Worm (Caenorhabditis elegans) whole organism, L1 larva: ENCODE results near the gene csn-5.

Source experiments
- C16A3.4 ChIP-seq: fragments of 150-350 bp; optimal IDR thresholded peaks from 2 replicates; lab custom pipeline; 2014; ENCODE audit warnings: missing biosample characterization, missing genetic modification characterization
- F16B12.6 ChIP-seq: fragments of 150-350 bp; optimal IDR thresholded peaks from 2 replicates; lab custom pipeline; 2014; ENCODE audit warnings: missing biosample characterization, missing genetic modification characterization
- aha-1 ChIP-seq: fragments of 150-350 bp; optimal IDR thresholded peaks from 2 replicates; lab custom pipeline; 2014; ENCODE audit warnings: missing biosample characterization, missing genetic modification characterization
- alr-1 ChIP-seq: fragments of 200-800 bp; sonication (Bioruptor generic); optimal IDR thresholded peaks from 2 replicates; lab custom pipeline; 2018; ENCODE audit warnings: borderline replicate concordance, mild to moderate bottlenecking, missing genetic modification characterization, missing compliant biosample characterization
- ama-1 ChIP-seq: fragments of 150-350 bp; optimal IDR thresholded peaks from 2 replicates; lab custom pipeline; 2014
- ceh-63 ChIP-seq: fragments of 200-800 bp; sonication (Bioruptor generic); optimal IDR thresholded peaks from 2 replicates; lab custom pipeline; 2018; ENCODE audit warnings: mild to moderate bottlenecking, missing genetic modification characterization, missing compliant biosample characterization
- ceh-8 ChIP-seq: fragments of 200-800 bp; sonication (Bioruptor generic); optimal IDR thresholded peaks from 2 replicates; lab custom pipeline; 2018; ENCODE audit warnings: mild to moderate bottlenecking, missing genetic modification characterization, moderate library complexity, missing compliant biosample characterization
- ceh-88 ChIP-seq: fragments of 200-800 bp; sonication (Bioruptor generic); IDR thresholded peaks from 2 replicates; pipeline ENCODE4 v1.3.6; 2022; ENCODE audit warnings: missing genetic modification characterization, missing compliant biosample characterization
- ceh-90 ChIP-seq: sonication (generic microtip); optimal IDR thresholded peaks from 2 replicates; lab custom pipeline; 2016; ENCODE audit warnings: missing genetic modification characterization, missing compliant biosample characterization
- ces-1 ChIP-seq: fragments of 150-350 bp; optimal IDR thresholded peaks from 2 replicates; lab custom pipeline; 2014; ENCODE audit warnings: missing biosample characterization, missing genetic modification reagents, missing genetic modification characterization
- dpl-1 ChIP-seq, 3 experiments: fragments of 150-350 bp in 2 of 3; sonication (generic microtip) in 1 of 3; optimal IDR thresholded peaks; 2 replicates each; lab custom pipeline; 2014 to 2017; ENCODE audit warnings: missing biosample characterization in 3 of 3, missing genetic modification characterization in 3 of 3, missing genetic modification reagents in 3 of 3
- efl-3 ChIP-seq: fragments of 200-800 bp; sonication (Bioruptor generic); optimal IDR thresholded peaks from 2 replicates; lab custom pipeline; 2018; ENCODE audit warnings: mild to moderate bottlenecking, missing genetic modification characterization, missing compliant biosample characterization
- egl-13 ChIP-seq: sonication (generic microtip); optimal IDR thresholded peaks from 2 replicates; lab custom pipeline; 2016; ENCODE audit warnings: missing genotype, missing genetic modification reagents, missing genetic modification characterization, missing compliant biosample characterization
- elt-2 ChIP-seq: sonication (generic microtip); optimal IDR thresholded peaks from 2 replicates; lab custom pipeline; 2016; ENCODE audit warnings: missing genetic modification characterization, mild to moderate bottlenecking, inconsistent platforms, missing compliant biosample characterization, missing genetic modification reagents
- elt-3 ChIP-seq, 6 experiments: fragments of 150-350 bp in 1 of 6; sonication (generic microtip); optimal IDR thresholded peaks; 2 replicates each; lab custom pipeline; 2017 to 2018; ENCODE audit warnings: missing biosample characterization in 6 of 6, missing genetic modification characterization in 6 of 6, inconsistent platforms in 1 of 6
- ets-5 ChIP-seq: fragments of 200-800 bp; sonication (Bioruptor generic); IDR thresholded peaks from 2 replicates; pipeline ENCODE4 v1.3.6; 2022; ENCODE audit warnings: missing genetic modification characterization, missing compliant biosample characterization
- isw-1 ChIP-seq: fragments of 200-800 bp; sonication (Bioruptor generic); IDR thresholded peaks from 2 replicates; pipeline ENCODE4 v1.3.6; 2022; ENCODE audit warnings: missing genetic modification characterization, missing compliant biosample characterization
- lin-13 ChIP-seq: fragments of 150-350 bp; optimal IDR thresholded peaks from 2 replicates; lab custom pipeline; 2014; ENCODE audit warnings: missing biosample characterization, missing genetic modification reagents, missing genetic modification characterization
- lin-14 ChIP-seq: fragments of 200-800 bp; sonication (Bioruptor generic); optimal IDR thresholded peaks from 2 replicates; lab custom pipeline; 2018; ENCODE audit warnings: mild to moderate bottlenecking, missing genetic modification characterization, moderate library complexity, missing compliant biosample characterization
- lin-15B ChIP-seq: fragments of 150-350 bp; sonication (generic microtip); optimal IDR thresholded peaks from 3 replicates; lab custom pipeline; 2014; ENCODE audit warnings: missing biosample characterization, missing genetic modification characterization
- lin-35 ChIP-seq, 2 experiments: fragments of 150-350 bp; optimal IDR thresholded peaks; 2 replicates each; lab custom pipeline; 2014; ENCODE audit warnings: missing biosample characterization in 2 of 2, missing genetic modification characterization in 2 of 2, missing genetic modification reagents in 2 of 2
- lin-39 ChIP-seq: fragments of 150-350 bp; optimal IDR thresholded peaks from 2 replicates; lab custom pipeline; 2014; ENCODE audit warnings: missing biosample characterization, missing genetic modification reagents, missing genetic modification characterization
- lsy-2 ChIP-seq, 2 experiments: fragments of 150-350 bp; optimal IDR thresholded peaks; 2 replicates each; lab custom pipeline; 2014; ENCODE audit warnings: missing biosample characterization in 2 of 2, missing genetic modification characterization in 2 of 2
- mab-9 ChIP-seq: fragments of 200-800 bp; sonication (Bioruptor generic); IDR thresholded peaks from 2 replicates; pipeline ENCODE4 v1.3.6; 2022; ENCODE audit warnings: missing genetic modification reagents, missing genetic modification characterization, missing compliant biosample characterization
- mef-2 ChIP-seq: fragments of 150-350 bp; optimal IDR thresholded peaks from 2 replicates; lab custom pipeline; 2014; ENCODE audit warnings: missing biosample characterization, missing genetic modification characterization
- nhr-19 ChIP-seq: fragments of 200-800 bp; sonication (Bioruptor generic); conservative IDR thresholded peaks from 2 replicates; pipeline ENCODE4 v1.3.6; 2022; ENCODE audit warnings: missing genetic modification characterization, missing compliant biosample characterization
- nhr-20 ChIP-seq: sonication (generic microtip); optimal IDR thresholded peaks from 2 replicates; lab custom pipeline; 2016; ENCODE audit warnings: mild to moderate bottlenecking, missing genetic modification characterization, missing compliant biosample characterization
- nhr-47 ChIP-seq: sonication (generic microtip); optimal IDR thresholded peaks from 2 replicates; lab custom pipeline; 2016; ENCODE audit warnings: mild to moderate bottlenecking, missing genetic modification characterization, moderate library complexity, missing compliant biosample characterization
- nhr-71 ChIP-seq: sonication (generic microtip); optimal IDR thresholded peaks from 2 replicates; lab custom pipeline; 2016; ENCODE audit warnings: mild to moderate bottlenecking, missing genetic modification characterization, moderate library complexity, missing compliant biosample characterization
- nhr-85 ChIP-seq: sonication (generic microtip); peaks from one replicate; lab custom pipeline; 2016; ENCODE audit warnings: missing genetic modification characterization, inconsistent platforms, missing compliant biosample characterization
- nhr-90 ChIP-seq: sonication (generic microtip); optimal IDR thresholded peaks from 2 replicates; lab custom pipeline; 2016; ENCODE audit warnings: mild to moderate bottlenecking, missing genetic modification characterization, missing compliant biosample characterization; ENCODE audit not compliant: poor library complexity
- pag-3 ChIP-seq: sonication (generic microtip); optimal IDR thresholded peaks from 2 replicates; lab custom pipeline; 2017; ENCODE audit warnings: missing genetic modification characterization, mild to moderate bottlenecking, missing compliant biosample characterization, antibody characterized with exemption, borderline replicate concordance; ENCODE audit not compliant: insufficient read depth
- pax-3 ChIP-seq: fragments of 200-800 bp; sonication (Bioruptor generic); optimal IDR thresholded peaks from 2 replicates; lab custom pipeline; 2018; ENCODE audit warnings: mild to moderate bottlenecking, missing genetic modification characterization, moderate library complexity, missing compliant biosample characterization
- pqm-1 ChIP-seq: sonication (generic microtip); optimal IDR thresholded peaks from 3 replicates; lab custom pipeline; 2017; ENCODE audit warnings: missing biosample characterization, missing genetic modification characterization
- rnt-1 ChIP-seq: sonication (generic microtip); optimal IDR thresholded peaks from 2 replicates; lab custom pipeline; 2016; ENCODE audit warnings: mild to moderate bottlenecking, missing genetic modification characterization, moderate library complexity, missing compliant biosample characterization
- snu-23 ChIP-seq: sonication (generic microtip); optimal IDR thresholded peaks from 2 replicates; lab custom pipeline; 2016; ENCODE audit warnings: missing genetic modification characterization, missing compliant biosample characterization
- sox-4 ChIP-seq: sonication (generic microtip); optimal IDR thresholded peaks from 2 replicates; lab custom pipeline; 2016; ENCODE audit warnings: missing genetic modification characterization, missing compliant biosample characterization
- sptf-1 ChIP-seq: fragments of 150-350 bp; optimal IDR thresholded peaks from 2 replicates; lab custom pipeline; 2014; ENCODE audit warnings: missing biosample characterization, missing genetic modification characterization
- sup-37 ChIP-seq: fragments of 200-800 bp; sonication (Bioruptor generic); optimal IDR thresholded peaks from 2 replicates; lab custom pipeline; 2018; ENCODE audit warnings: mild to moderate bottlenecking, missing genetic modification characterization, missing compliant biosample characterization
- tbx-2 ChIP-seq: sonication (generic microtip); optimal IDR thresholded peaks from 2 replicates; lab custom pipeline; 2016; ENCODE audit warnings: missing genetic modification characterization, missing compliant biosample characterization
- tlp-1 ChIP-seq: fragments of 150-350 bp; optimal IDR thresholded peaks from 2 replicates; lab custom pipeline; 2014; ENCODE audit warnings: missing biosample characterization, missing genetic modification characterization
- unc-30 ChIP-seq: sonication (generic microtip); optimal IDR thresholded peaks from 2 replicates; lab custom pipeline; 2017; ENCODE audit warnings: missing biosample characterization, missing genetic modification characterization
- unc-62 ChIP-seq: fragments of 150-350 bp; optimal IDR thresholded peaks from 2 replicates; lab custom pipeline; 2014; ENCODE audit warnings: missing biosample characterization, missing genetic modification reagents, missing genetic modification characterization
- unc-86 ChIP-seq: sonication (generic microtip); optimal IDR thresholded peaks from 2 replicates; lab custom pipeline; 2016; ENCODE audit warnings: missing genetic modification characterization, missing compliant biosample characterization
- unc-98 ChIP-seq: fragments of 200-800 bp; sonication (Bioruptor generic); IDR thresholded peaks from 2 replicates; pipeline ENCODE4 v1.3.6; 2022; ENCODE audit warnings: missing genetic modification characterization, missing compliant biosample characterization
- zag-1 ChIP-seq: fragments of 150-350 bp; optimal IDR thresholded peaks from 2 replicates; lab custom pipeline; 2014; ENCODE audit warnings: missing biosample characterization, missing genetic modification characterization
- ztf-11 ChIP-seq, 2 experiments: sonication (generic microtip); optimal IDR thresholded peaks; 2 replicates each; lab custom pipeline; 2016 to 2017; ENCODE audit warnings: missing genetic modification characterization in 2 of 2, missing biosample characterization in 1 of 2, missing compliant biosample characterization in 1 of 2

The csn-5 gene

DNA sequence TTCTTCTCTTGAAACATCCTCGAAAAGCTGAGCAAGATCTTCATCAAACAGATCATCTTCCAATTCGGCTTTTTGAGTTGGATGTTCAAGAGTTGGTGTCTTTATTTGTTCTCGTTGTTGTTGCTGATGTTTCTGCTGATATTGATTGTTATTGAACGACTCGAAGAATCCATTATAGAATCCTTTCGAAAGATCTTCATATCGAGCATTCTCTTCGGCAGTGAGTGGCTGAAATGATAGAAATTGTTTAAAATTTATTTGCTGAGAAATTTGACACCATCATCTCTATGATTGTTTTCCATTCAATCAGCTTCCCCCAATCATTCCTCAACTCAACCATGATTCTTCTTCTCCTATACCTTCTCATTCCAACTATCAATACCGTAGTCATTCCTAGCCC lies 4.3 kb downstream of the csn-5 start, which contains the start of gene clec-178:
clec-178 (plus strand) TSS at position 301 of the 400 bp plus-strand sequence.
- TF ChIP-seq ets-5 (GFP tag; lab: Robert Waterston, UW), result no peak
- TF ChIP-seq C16A3.4 (tag; lab: Kevin White, UChicago), result no peak
- no peak for TF ChIP-seq elt-3 (tag; optimal IDR thresholded peaks at IDR 0.05; lab: Kevin White, UChicago)
- no peak for TF ChIP-seq aha-1 (tag; lab: Kevin White, UChicago)
- TF ChIP-seq F16B12.6 (tag; lab: Kevin White, UChicago), result no peak
- TF ChIP-seq mab-9 (GFP tag; lab: Robert Waterston, UW), result no peak
- TF ChIP-seq ama-1 (lab: Kevin White, UChicago), result no peak
- no peak for TF ChIP-seq lin-35 (GFP tag; optimal IDR thresholded peaks at IDR 0.05; lab: Kevin White, UChicago)
- no peak for TF ChIP-seq pqm-1 (tag; lab: Kevin White, UChicago)
- no peak for TF ChIP-seq dpl-1 (GFP tag; optimal IDR thresholded peaks at IDR 0.05; lab: Kevin White, UChicago)
- TF ChIP-seq sox-4 (tag; lab: Kevin White, UChicago), result no peak

DNA sequence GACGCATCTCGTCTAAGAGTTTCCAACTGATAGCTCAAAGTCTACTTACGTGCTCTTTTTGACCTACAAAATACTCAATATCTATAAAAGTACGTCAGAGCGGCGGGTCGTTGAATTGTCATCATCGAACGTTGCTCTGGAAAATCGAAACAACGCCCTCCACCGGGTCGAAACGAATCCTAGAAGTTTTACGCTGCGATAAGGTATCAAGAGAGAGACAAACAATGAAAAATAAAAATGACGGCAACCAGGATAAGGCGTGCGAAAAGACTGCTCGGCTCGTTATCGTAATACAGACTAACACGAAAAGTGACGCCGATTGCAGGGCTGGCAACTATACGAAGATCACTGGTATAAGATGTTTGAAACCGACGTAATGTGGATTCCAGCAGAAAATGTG lies 4.9 kb downstream of the csn-5 start:
- TF ChIP-seq nhr-71 (tag; lab: Kevin White, UChicago), result peak; percentile 10
- no peak for TF ChIP-seq unc-62
- no peak for TF ChIP-seq lsy-2 (tag; optimal IDR thresholded peaks at IDR 0.05; lab: Kevin White, UChicago)
- TF ChIP-seq pqm-1 (tag; lab: Kevin White, UChicago), result peak; percentile 11
- TF ChIP-seq lin-35 (GFP tag; optimal IDR thresholded peaks at IDR 0.05; lab: Kevin White, UChicago), result peak in 1 of 2 experiments; percentile 0
- peak; percentile 22 for TF ChIP-seq lin-14 (GFP tag; lab: Kevin White, UChicago)
- TF ChIP-seq nhr-90 (tag; lab: Kevin White, UChicago), result no peak
- peak; percentile 58 for TF ChIP-seq elt-2
- TF ChIP-seq, all 84 proteins: peak for 5

DNA sequence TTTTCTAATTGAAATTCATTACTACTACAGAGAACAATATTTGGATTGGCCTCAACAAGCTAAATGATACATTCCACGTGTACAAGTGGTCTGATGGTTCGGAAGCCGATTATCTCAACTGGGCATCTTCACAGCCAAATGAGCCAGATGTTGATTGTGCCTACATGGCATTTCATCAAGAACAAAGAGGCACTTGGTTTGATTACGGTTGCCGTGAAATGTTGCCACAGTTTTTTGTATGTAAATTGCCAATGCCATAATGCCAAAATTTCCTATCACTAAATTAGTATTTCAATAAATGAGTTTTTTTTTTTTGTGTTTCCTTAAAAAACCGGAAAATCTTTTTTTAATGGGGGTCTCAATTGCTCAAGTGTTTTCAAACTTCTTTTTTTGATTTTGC lies 5.4 kb downstream of the csn-5 start:
- no peak for TF ChIP-seq tbx-2
- TF ChIP-seq nhr-85, result peak; percentile 40
- TF ChIP-seq mef-2, result no peak
- TF ChIP-seq mab-9 (GFP tag; lab: Robert Waterston, UW), result no peak
- no peak for TF ChIP-seq egl-13 (tag; lab: Kevin White, UChicago)
- TF ChIP-seq lin-39 (tag; lab: Kevin White, UChicago), result no peak
- TF ChIP-seq unc-86 (tag; lab: Kevin White, UChicago), result no peak
- TF ChIP-seq lin-13, result no peak
- TF ChIP-seq, all 84 proteins: peak for 1

DNA sequence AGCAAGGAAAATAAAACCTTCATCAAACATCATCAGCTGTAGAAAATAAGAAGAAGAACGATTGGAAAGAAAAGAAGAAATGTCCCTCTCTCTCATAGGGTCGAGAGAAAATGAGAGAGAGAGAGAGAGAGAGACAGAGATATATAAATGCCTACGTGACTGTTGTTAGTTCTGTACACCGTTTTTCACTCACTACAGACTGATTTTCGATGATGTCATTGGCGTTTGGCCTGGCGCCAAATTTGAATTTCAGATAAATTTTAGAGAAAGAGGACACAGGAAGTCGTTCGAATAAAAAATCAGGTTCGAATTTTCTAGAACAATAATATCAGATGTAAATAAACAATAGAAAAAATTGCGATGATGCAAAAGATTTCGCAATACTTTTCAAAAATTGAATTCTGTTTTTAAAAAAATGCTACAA lies 6.6 kb downstream of the csn-5 start:
- TF ChIP-seq pax-3 (tag; lab: Kevin White, UChicago), result no peak
- no peak for TF ChIP-seq ceh-88
- peak; percentile 31 for TF ChIP-seq rnt-1 (tag; lab: Kevin White, UChicago)
- TF ChIP-seq nhr-47, result peak; percentile 34
- peak; percentile 79 for TF ChIP-seq snu-23
- TF ChIP-seq efl-3 (GFP tag; lab: Kevin White, UChicago), result no peak
- no peak for TF ChIP-seq pag-3 (tag; lab: Kevin White, UChicago)
- TF ChIP-seq zag-1 (tag; lab: Kevin White, UChicago), result no peak
- TF ChIP-seq ztf-11 (tag; optimal IDR thresholded peaks at IDR 0.05; lab: Kevin White, UChicago), result no peak
- no peak for TF ChIP-seq ceh-8 (GFP tag; lab: Kevin White, UChicago)
- no peak for TF ChIP-seq unc-98 (GFP tag; lab: Robert Waterston, UW)
- no peak for TF ChIP-seq ceh-63 (GFP tag; lab: Kevin White, UChicago)
- no peak for TF ChIP-seq isw-1 (GFP tag; lab: Robert Waterston, UW)
- no peak for TF ChIP-seq ceh-90
- peak; percentile 84 for TF ChIP-seq nhr-20
- TF ChIP-seq nhr-85, result peak; percentile 95
- TF ChIP-seq unc-30 (tag; lab: Kevin White, UChicago), result no peak
- peak; percentile 72 for TF ChIP-seq lin-15B (tag; lab: Kevin White, UChicago)
- peak; percentile 60 for TF ChIP-seq nhr-19 (GFP tag; lab: Robert Waterston, UW)
- TF ChIP-seq elt-3 (tag; optimal IDR thresholded peaks at IDR 0.05; lab: Kevin White, UChicago), result peak in 2 of 6 experiments; percentile 81 to 82
- no peak for TF ChIP-seq tlp-1
- no peak for TF ChIP-seq ets-5 (GFP tag; lab: Robert Waterston, UW)
- TF ChIP-seq sup-37 (GFP tag; lab: Kevin White, UChicago), result no peak
- peak; percentile 84 for TF ChIP-seq lin-14 (GFP tag; lab: Kevin White, UChicago)
- TF ChIP-seq sptf-1 (tag; lab: Kevin White, UChicago), result no peak
- no peak for TF ChIP-seq alr-1
- no peak for TF ChIP-seq ces-1 (GFP tag; lab: Kevin White, UChicago)
- no peak for TF ChIP-seq lin-39 (tag; lab: Kevin White, UChicago)
